Fruit fly (Drosophila melanogaster): Measurements from ENCODE around the gene Cpsf73.

DNA sequence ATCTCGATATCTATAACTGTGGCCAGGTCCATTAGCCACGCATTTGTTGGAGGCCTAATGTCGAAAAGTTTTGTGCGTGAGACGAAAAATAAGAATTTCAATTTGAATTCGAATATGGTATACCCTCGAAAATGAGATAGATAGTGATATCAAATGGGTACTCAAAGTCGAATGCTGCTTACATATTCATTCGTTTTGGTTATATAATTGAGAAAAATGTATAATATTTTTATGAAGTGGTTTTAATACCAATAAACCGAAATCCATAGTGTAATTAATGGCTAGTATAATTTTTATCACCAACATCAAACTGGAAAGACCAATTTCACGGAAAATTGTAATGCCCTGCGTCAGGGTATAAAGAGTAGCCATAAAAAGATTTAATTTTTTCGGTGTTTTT, 30.3 kb downstream of the Cpsf73 start:
- TF ChIP-seq CG1621 (tag; optimal IDR thresholded peaks at IDR 0.05) (no peak), CG6854 (GFP tag; optimal IDR thresholded peaks at IDR 0.05) (no peak), CG16779 (tag; optimal IDR thresholded peaks at IDR 0.05) (no peak), CG11902 (GFP tag; optimal IDR thresholded peaks at IDR 0.05) (no peak), CG31627 (GFP tag; optimal IDR thresholded peaks at IDR 0.05) (no peak), CG3032 (tag; optimal IDR thresholded peaks at IDR 0.05) (no peak), Gug (GFP tag; IDR thresholded peaks at IDR 0.05) (no peak)

All from whole organism, prepupa.